Worm (Caenorhabditis elegans): ENCODE measurements around the gene fbxb-97.
A peak's percentile ranks its signal among the peaks of the same experiment; 100 is the strongest.
"Not testable (repeated sequence)": the region's sequence is repeated elsewhere in the genome, so short reads cannot be mapped to it uniquely, and the experiment has no call there.

Gene fbxb-97

ce11 chrII:1865683-1866431 lies 17.9 kb upstream of the fbxb-97 start, which contains the start of gene math-15:
Gene math-15 (plus strand): TSS chrII:1866381.
- TF ChIP-seq mep-1 (tag; optimal IDR thresholded peaks at IDR 0.05) (no peak), nhr-12 (tag; optimal IDR thresholded peaks at IDR 0.05) (no peak), ceh-43 (GFP tag; optimal IDR thresholded peaks at IDR 0.05) (no peak), mls-2 (tag; optimal IDR thresholded peaks at IDR 0.05) (no peak), elt-3 (tag; optimal IDR thresholded peaks at IDR 0.05) (no peak), tbx-8 (GFP tag; optimal IDR thresholded peaks at IDR 0.05) (no peak), ztf-11 (tag; optimal IDR thresholded peaks at IDR 0.05) (no peak)

DNA sequence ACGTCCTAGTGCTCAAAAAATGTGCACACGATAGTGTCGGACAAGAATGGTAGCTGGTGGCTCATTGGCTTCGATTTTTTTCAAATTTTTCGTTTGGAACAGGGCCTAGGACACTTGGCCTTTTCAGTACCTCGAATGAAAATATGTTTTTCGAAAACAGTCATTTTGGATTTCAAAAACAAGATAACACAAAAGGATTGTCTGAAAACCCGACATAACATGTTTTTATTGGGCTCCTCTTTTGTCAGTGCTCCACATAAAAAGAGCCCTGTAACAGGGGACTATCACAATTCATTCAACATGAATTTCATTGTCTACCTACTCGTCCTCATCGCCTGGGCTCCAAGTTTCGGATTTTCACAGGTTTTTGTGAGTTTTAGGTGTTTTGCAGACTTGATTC lies 16.3 kb upstream of the fbxb-97 start, which contains the start of gene C16C4.17:
C16C4.17 (plus strand) TSS at position 301 of the 400 bp plus-strand sequence.
- no peak for TF ChIP-seq mep-1 (tag; optimal IDR thresholded peaks at IDR 0.05)
- TF ChIP-seq ceh-43 (GFP tag; optimal IDR thresholded peaks at IDR 0.05) = no peak
- no peak for TF ChIP-seq nhr-237 (tag; optimal IDR thresholded peaks at IDR 0.05)
- TF ChIP-seq ham-2 (GFP tag; optimal IDR thresholded peaks at IDR 0.05) = no peak
- TF ChIP-seq ztf-11 (tag; optimal IDR thresholded peaks at IDR 0.05) = no peak
- TF ChIP-seq unc-62 (GFP tag; optimal IDR thresholded peaks at IDR 0.05) = no peak
- TF ChIP-seq ces-1 (GFP tag; optimal IDR thresholded peaks at IDR 0.05) = no peak
- no peak for TF ChIP-seq hlh-1 (tag; optimal IDR thresholded peaks at IDR 0.05)
- TF ChIP-seq bed-3 (GFP tag; optimal IDR thresholded peaks at IDR 0.05) = no peak
- TF ChIP-seq ceh-83 (GFP tag; optimal IDR thresholded peaks at IDR 0.05) = no peak
- no peak for TF ChIP-seq tbx-8 (GFP tag; optimal IDR thresholded peaks at IDR 0.05)

- not testable (repeated sequence) for TF ChIP-seq unc-62 (GFP tag; optimal IDR thresholded peaks at IDR 0.05); elt-1 (tag; optimal IDR thresholded peaks at IDR 0.05; ENCODE audit: borderline replicate concordance, insufficient read depth); hlh-1 (tag; optimal IDR thresholded peaks at IDR 0.05)
Measured at ce11 chrII:1862334-1862733, 14.4 kb upstream of the fbxb-97 start, which contains the start of gene fbxb-98. Gene fbxb-98 (plus strand): TSS chrII:1862634.

- peak; percentile 2 for TF ChIP-seq mep-1 (tag; optimal IDR thresholded peaks at IDR 0.05)
Measured at ce11 chrII:1861285-1861793, 13.4 kb upstream of the fbxb-97 start, which contains the start of gene C16C4.18. Gene C16C4.18 (minus strand): TSS chrII:1861335.

DNA sequence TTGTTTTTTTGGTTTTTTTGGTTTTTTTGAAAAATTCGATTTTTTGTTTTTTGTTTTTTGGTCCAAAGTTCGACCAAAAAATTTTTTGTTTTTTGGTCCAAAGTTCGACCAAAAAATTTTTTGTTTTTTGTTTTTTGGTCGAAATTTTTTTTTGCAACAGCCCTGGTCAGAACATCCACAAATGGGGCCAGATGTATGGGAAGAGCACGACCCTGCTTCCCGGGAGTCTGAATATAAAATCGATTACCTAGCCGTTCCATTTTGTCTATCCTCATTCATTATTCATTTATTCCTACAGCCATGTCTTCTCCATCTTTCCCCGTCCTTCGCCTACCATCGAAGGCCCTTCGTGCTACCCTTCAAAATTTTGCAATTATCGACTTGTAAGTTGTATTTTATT lies 6.1 kb upstream of the fbxb-97 start, which contains the start of gene fbxb-95:
fbxb-95 (plus strand) TSS at position 301 of the 400 bp plus-strand sequence.
- TF ChIP-seq blmp-1, ceh-39, nhr-2 (tag; optimal IDR thresholded peaks at IDR 0.05): not testable (repeated sequence)

- no peak for TF ChIP-seq pha-4 (tag; optimal IDR thresholded peaks at IDR 0.05)
- no peak for TF ChIP-seq bed-3 (GFP tag; optimal IDR thresholded peaks at IDR 0.05)
- no peak for TF ChIP-seq drap-1 (GFP tag; optimal IDR thresholded peaks at IDR 0.05)
- no peak for TF ChIP-seq ham-2 (GFP tag; optimal IDR thresholded peaks at IDR 0.05)
- no peak for TF ChIP-seq flh-1 (GFP tag; optimal IDR thresholded peaks at IDR 0.05)
- no peak for TF ChIP-seq unc-62 (GFP tag; optimal IDR thresholded peaks at IDR 0.05)
- TF ChIP-seq nhr-28 (tag; optimal IDR thresholded peaks at IDR 0.05) = no peak
- TF ChIP-seq ceh-43 (GFP tag; optimal IDR thresholded peaks at IDR 0.05) = no peak
- no peak for TF ChIP-seq blmp-1 (tag; optimal IDR thresholded peaks at IDR 0.05)
- TF ChIP-seq mls-2 (tag; optimal IDR thresholded peaks at IDR 0.05) = no peak
- TF ChIP-seq hlh-1 (tag; optimal IDR thresholded peaks at IDR 0.05) = no peak
- TF ChIP-seq elt-1 (tag; optimal IDR thresholded peaks at IDR 0.05; ENCODE audit: borderline replicate concordance, insufficient read depth) = no peak
- TF ChIP-seq sem-2 (GFP tag; optimal IDR thresholded peaks at IDR 0.05) = no peak
- TF ChIP-seq nhr-12 (tag; optimal IDR thresholded peaks at IDR 0.05) = no peak
- no peak for TF ChIP-seq mep-1 (tag; optimal IDR thresholded peaks at IDR 0.05)
- TF ChIP-seq unc-120 (tag; optimal IDR thresholded peaks at IDR 0.05; ENCODE audit: poor library complexity, severe bottlenecking) = no peak
Measured at ce11 chrII:1852503-1852902, 4.5 kb upstream of the fbxb-97 start, which contains the start of gene C52E2.2. Gene C52E2.2 (plus strand): TSS chrII:1852803.

DNA sequence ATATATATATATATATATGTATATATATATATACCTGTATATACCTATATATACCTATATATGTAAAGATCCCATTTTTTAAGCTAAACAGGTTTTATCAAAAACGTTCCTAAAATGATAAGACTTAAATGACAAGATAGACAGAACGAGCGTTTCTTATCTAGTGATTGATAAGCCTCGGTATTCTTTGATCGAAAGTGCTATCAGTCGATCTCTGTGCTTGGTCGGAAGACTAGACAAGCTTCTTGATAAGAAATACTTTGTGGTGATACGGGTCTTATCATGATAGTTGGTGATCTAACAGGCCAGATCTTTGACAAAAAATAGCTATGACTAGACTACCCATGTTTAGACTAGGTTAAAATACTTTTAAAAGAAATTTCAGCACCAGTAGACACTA lies 3.8 kb upstream of the fbxb-97 start:
- TF ChIP-seq bed-3 (GFP tag; optimal IDR thresholded peaks at IDR 0.05) = no peak
- TF ChIP-seq snpc-4 (tag; optimal IDR thresholded peaks at IDR 0.05) = no peak
- TF ChIP-seq lin-13 (tag; optimal IDR thresholded peaks at IDR 0.05) = no peak
- no peak for TF ChIP-seq hlh-1 (tag; optimal IDR thresholded peaks at IDR 0.05)
- TF ChIP-seq nhr-76 (tag; optimal IDR thresholded peaks at IDR 0.05) = no peak
- TF ChIP-seq mls-2 (tag; optimal IDR thresholded peaks at IDR 0.05) = no peak
- no peak for TF ChIP-seq ceh-43 (GFP tag; optimal IDR thresholded peaks at IDR 0.05)
- TF ChIP-seq sem-2 (GFP tag; optimal IDR thresholded peaks at IDR 0.05) = no peak
- TF ChIP-seq zip-8 (tag; optimal IDR thresholded peaks at IDR 0.05) = no peak
- TF ChIP-seq M03D4.4 (tag; optimal IDR thresholded peaks at IDR 0.05) = no peak
